Worm (Caenorhabditis elegans) whole organism, young adult: Measurements from ENCODE around the gene srt-12.
"Not testable (repeated sequence)": the region's sequence is repeated elsewhere in the genome, so short reads cannot be mapped to it uniquely, and the experiment has no call there.

Experiments used
- B0019.2 ChIP-seq: fragments of 200-800 bp; sonication (Bioruptor generic); conservative IDR thresholded peaks from 2 replicates; pipeline ENCODE4 v1.3.6; 2022; ENCODE audit warnings: missing genetic modification reagents, missing genetic modification characterization, missing compliant biosample characterization
- B0261.1 ChIP-seq: sonication (generic microtip); optimal IDR thresholded peaks from 2 replicates; lab custom pipeline; 2016; ENCODE audit warnings: mild to moderate bottlenecking, missing genetic modification characterization, moderate library complexity, missing compliant biosample characterization
- D2030.7 ChIP-seq: fragments of 200-800 bp; sonication (Bioruptor generic); IDR thresholded peaks from 2 replicates; pipeline ENCODE4 v1.3.6; 2022; ENCODE audit warnings: missing genetic modification reagents, missing genetic modification characterization, missing compliant biosample characterization
- F10E7.11 ChIP-seq: sonication (generic microtip); optimal IDR thresholded peaks from 2 replicates; lab custom pipeline; 2017; ENCODE audit warnings: mild to moderate bottlenecking, missing genetic modification characterization, moderate library complexity, missing compliant biosample characterization
- F22D6.2 ChIP-seq: sonication (generic microtip); optimal IDR thresholded peaks from 2 replicates; lab custom pipeline; 2016; ENCODE audit warnings: mild to moderate bottlenecking, missing genetic modification characterization, missing compliant biosample characterization
- F39B2.1 ChIP-seq: fragments of 200-800 bp; sonication (Bioruptor generic); IDR thresholded peaks from 2 replicates; pipeline ENCODE4 v1.3.6; 2022; ENCODE audit warnings: missing genetic modification reagents, missing genetic modification characterization, missing compliant biosample characterization
- K12H6.12 ChIP-seq: fragments of 200-800 bp; sonication (Bioruptor generic); optimal IDR thresholded peaks from 2 replicates; lab custom pipeline; 2018; ENCODE audit warnings: mild to moderate bottlenecking, missing genetic modification characterization, missing compliant biosample characterization
- Y56A3A.18 ChIP-seq: fragments of 200-800 bp; sonication (Bioruptor generic); IDR thresholded peaks from 2 replicates; pipeline ENCODE4 v1.3.6; 2022; ENCODE audit warnings: missing genetic modification reagents, missing genetic modification characterization, missing compliant biosample characterization
- Y79H2A.3 ChIP-seq: fragments of 200-800 bp; sonication (Bioruptor generic); conservative IDR thresholded peaks from 2 replicates; pipeline ENCODE4 v1.3.6; 2022; ENCODE audit warnings: missing genetic modification reagents, missing genetic modification characterization, missing compliant biosample characterization
- attf-6 ChIP-seq: fragments of 200-800 bp; sonication (Bioruptor generic); IDR thresholded peaks from 2 replicates; pipeline ENCODE4 v1.3.6; 2022; ENCODE audit warnings: missing genetic modification reagents, missing genetic modification characterization, missing compliant biosample characterization
- bed-1 ChIP-seq: fragments of 200-800 bp; sonication (Bioruptor generic); IDR thresholded peaks from 2 replicates; pipeline ENCODE4 v1.3.6; 2022; ENCODE audit warnings: missing genetic modification reagents, missing genetic modification characterization, missing compliant biosample characterization
- cebp-1 ChIP-seq, 2 experiments: fragments of 200-800 bp in 1 of 2; sonication (Bioruptor generic) in 1 of 2; sonication (generic microtip) in 1 of 2; IDR thresholded peaks in 1 of 2; optimal IDR thresholded peaks in 1 of 2; 2 replicates each; pipeline versions ENCODE4 v1.3.6 to Lab custom; 2017 to 2022; ENCODE audit warnings: missing compliant biosample characterization in 2 of 2, missing genetic modification characterization in 2 of 2, mild to moderate bottlenecking in 1 of 2, missing genetic modification reagents in 1 of 2, moderate library complexity in 1 of 2
- cebp-2 ChIP-seq: fragments of 200-800 bp; sonication (Bioruptor generic); IDR thresholded peaks from 2 replicates; pipeline ENCODE4 v1.3.6; 2022; ENCODE audit warnings: missing genetic modification characterization, missing compliant biosample characterization
- ceh-79 ChIP-seq: sonication (generic microtip); optimal IDR thresholded peaks from 2 replicates; lab custom pipeline; 2017; ENCODE audit warnings: mild to moderate bottlenecking, missing genetic modification characterization, missing compliant biosample characterization
- die-1 ChIP-seq: sonication (generic microtip); optimal IDR thresholded peaks from 2 replicates; lab custom pipeline; 2016; ENCODE audit warnings: missing genotype, mild to moderate bottlenecking, missing genetic modification characterization, missing compliant biosample characterization
- efl-1 ChIP-seq: fragments of 150-350 bp; optimal IDR thresholded peaks from 2 replicates; lab custom pipeline; 2014; ENCODE audit warnings: missing biosample characterization, missing genetic modification reagents, missing genetic modification characterization
- egrh-3 ChIP-seq: fragments of 200-800 bp; sonication (Bioruptor generic); IDR thresholded peaks from 2 replicates; pipeline ENCODE4 v1.3.6; 2022; ENCODE audit warnings: missing genetic modification reagents, missing genetic modification characterization, missing compliant biosample characterization
- gei-17 ChIP-seq: fragments of 200-800 bp; sonication (Bioruptor generic); optimal IDR thresholded peaks from 2 replicates; lab custom pipeline; 2018; ENCODE audit warnings: mild to moderate bottlenecking, missing genetic modification characterization, missing compliant biosample characterization
- hlh-12 ChIP-seq: sonication (generic microtip); optimal IDR thresholded peaks from 2 replicates; lab custom pipeline; 2016; ENCODE audit warnings: missing genetic modification characterization, missing compliant biosample characterization
- hsf-1 ChIP-seq: fragments of 200-800 bp; sonication (Bioruptor generic); IDR thresholded peaks from 2 replicates; pipeline ENCODE4 v1.3.6; 2022; ENCODE audit warnings: missing genetic modification reagents, missing genetic modification characterization, missing compliant biosample characterization
- lag-1 ChIP-seq: fragments of 200-800 bp; sonication (Bioruptor generic); IDR thresholded peaks from 2 replicates; pipeline ENCODE4 v1.3.6; 2022; ENCODE audit warnings: missing genetic modification reagents, missing genetic modification characterization, missing compliant biosample characterization
- lin-54 ChIP-seq: fragments of 200-800 bp; sonication (Bioruptor generic); optimal IDR thresholded peaks from 2 replicates; lab custom pipeline; 2018; ENCODE audit warnings: mild to moderate bottlenecking, missing genetic modification characterization, missing compliant biosample characterization
- madf-10 ChIP-seq: sonication (generic microtip); optimal IDR thresholded peaks from 2 replicates; lab custom pipeline; 2016; ENCODE audit warnings: mild to moderate bottlenecking, missing genetic modification characterization, missing compliant biosample characterization
- madf-8 ChIP-seq: fragments of 200-800 bp; sonication (Bioruptor generic); conservative IDR thresholded peaks from 2 replicates; pipeline ENCODE4 v1.3.6; 2022; ENCODE audit warnings: missing genetic modification reagents, missing genetic modification characterization, missing compliant biosample characterization
- mcd-1 ChIP-seq: fragments of 200-800 bp; sonication (Bioruptor generic); IDR thresholded peaks from 2 replicates; pipeline ENCODE4 v1.3.6; 2022; ENCODE audit warnings: missing genetic modification reagents, missing genetic modification characterization, missing compliant biosample characterization
- nfya-1 ChIP-seq: sonication (generic microtip); optimal IDR thresholded peaks from 2 replicates; lab custom pipeline; 2017; ENCODE audit warnings: antibody characterized with exemption, missing compliant biosample characterization, missing genetic modification characterization, borderline replicate concordance; ENCODE audit not compliant: insufficient read depth
- nhr-179 ChIP-seq: sonication (generic microtip); optimal IDR thresholded peaks from 2 replicates; lab custom pipeline; 2016; ENCODE audit warnings: mild to moderate bottlenecking, missing genetic modification characterization, missing compliant biosample characterization
- pbrm-1 ChIP-seq: fragments of 200-800 bp; sonication (Bioruptor generic); IDR thresholded peaks from 2 replicates; pipeline ENCODE4 v1.3.6; 2022; ENCODE audit warnings: missing genetic modification reagents, missing genetic modification characterization, missing compliant biosample characterization
- pha-4 ChIP-seq: fragments of 150-350 bp; sonication (generic microtip); optimal IDR thresholded peaks from 2 replicates; lab custom pipeline; 2014; ENCODE audit warnings: missing biosample characterization, missing genetic modification reagents, missing genetic modification characterization
- sdz-38 ChIP-seq: sonication (generic microtip); optimal IDR thresholded peaks from 2 replicates; lab custom pipeline; 2016; ENCODE audit warnings: missing genotype, missing genetic modification characterization, missing compliant biosample characterization
- snpc-4 ChIP-seq, 5 experiments: fragments of 150-350 bp in 1 of 5; sonication (generic microtip) in 4 of 5; optimal IDR thresholded peaks; 2 replicates each; lab custom pipeline; 2014 to 2018; ENCODE audit warnings: missing genetic modification characterization in 5 of 5, missing biosample characterization in 3 of 5, antibody characterized with exemption in 2 of 5, mild to moderate bottlenecking in 2 of 5, missing compliant biosample characterization in 2 of 5, missing genotype in 2 of 5, moderate library complexity in 2 of 5, missing genetic modification reagents in 1 of 5
- tbx-9 ChIP-seq: sonication (generic microtip); optimal IDR thresholded peaks from 2 replicates; lab custom pipeline; 2016; ENCODE audit warnings: borderline replicate concordance, missing genetic modification characterization, inconsistent platforms, missing compliant biosample characterization
- zfh-2 ChIP-seq: fragments of 200-800 bp; sonication (Bioruptor generic); conservative IDR thresholded peaks from 2 replicates; pipeline ENCODE4 v1.3.6; 2022; ENCODE audit warnings: missing genetic modification reagents, missing genetic modification characterization, missing compliant biosample characterization
- ztf-18 ChIP-seq: sonication (generic microtip); optimal IDR thresholded peaks from 2 replicates; lab custom pipeline; 2016; ENCODE audit warnings: missing genotype, mild to moderate bottlenecking, missing genetic modification characterization, missing compliant biosample characterization

Gene srt-12

ce11 chrV:4216902-4217301 is 25.4 kb downstream of the srt-12 start:
- TF ChIP-seq attf-6, result no peak
- TF ChIP-seq Y79H2A.3 (GFP tag; lab: Robert Waterston, UW), result no peak
- no peak for TF ChIP-seq gei-17
- no peak for TF ChIP-seq bed-1
- TF ChIP-seq zfh-2 (GFP tag; lab: Robert Waterston, UW), result no peak
- no peak for TF ChIP-seq madf-8 (GFP tag; lab: Robert Waterston, UW)
- TF ChIP-seq cebp-1 (GFP tag; IDR thresholded peaks at IDR 0.05; lab: Robert Waterston, UW), result no peak
- no peak for TF ChIP-seq cebp-1 (tag; optimal IDR thresholded peaks at IDR 0.05; lab: Kevin White, UChicago)
- TF ChIP-seq hsf-1 (GFP tag; lab: Robert Waterston, UW), result no peak
- no peak for TF ChIP-seq lag-1
- TF ChIP-seq F39B2.1 (GFP tag; lab: Robert Waterston, UW), result no peak
- TF ChIP-seq ceh-79 (tag; lab: Kevin White, UChicago), result no peak
- no peak for TF ChIP-seq pbrm-1
- no peak for TF ChIP-seq madf-10 (tag; lab: Kevin White, UChicago)
- TF ChIP-seq F10E7.11, result no peak
- TF ChIP-seq ztf-18 (tag; lab: Kevin White, UChicago), result no peak
- no peak for TF ChIP-seq pha-4 (tag; lab: Kevin White, UChicago)
- no peak for TF ChIP-seq nfya-1
- no peak for TF ChIP-seq egrh-3 (GFP tag; lab: Robert Waterston, UW)
- TF ChIP-seq hlh-12 (tag; lab: Kevin White, UChicago), result no peak

ce11 chrV:4215856-4216255 is 26.5 kb downstream of the srt-12 start, which contains the start of gene H43I07.4:
Gene H43I07.4 (plus strand): TSS chrV:4216156.
- not testable (repeated sequence) for TF ChIP-seq tbx-9 (tag; lab: Kevin White, UChicago); cebp-2 (GFP tag; lab: Robert Waterston, UW); D2030.7 (GFP tag; lab: Robert Waterston, UW)

ce11 chrV:4211521-4211920 is 30.8 kb downstream of the srt-12 start:
- TF ChIP-seq B0261.1 (tag; lab: Kevin White, UChicago) (no peak), die-1 (tag; lab: Kevin White, UChicago) (no peak), B0019.2 (GFP tag; lab: Robert Waterston, UW) (no peak), nhr-179 (tag; lab: Kevin White, UChicago) (no peak), Y56A3A.18 (GFP tag; lab: Robert Waterston, UW) (no peak), efl-1 (GFP tag; lab: Kevin White, UChicago) (no peak), mcd-1 (GFP tag; lab: Robert Waterston, UW) (no peak), sdz-38 (tag; lab: Kevin White, UChicago) (no peak), F22D6.2 (tag; lab: Kevin White, UChicago) (no peak), K12H6.12 (tag; lab: Kevin White, UChicago) (no peak), snpc-4 (GFP tag; optimal IDR thresholded peaks at IDR 0.05; lab: Kevin White, UChicago) (no peak), snpc-4 (tag; optimal IDR thresholded peaks at IDR 0.05; lab: Kevin White, UChicago) (no peak), ceh-79 (tag; lab: Kevin White, UChicago) (no peak), pha-4 (tag; lab: Kevin White, UChicago) (no peak), cebp-1 (GFP tag; IDR thresholded peaks at IDR 0.05; lab: Robert Waterston, UW) (no peak), cebp-1 (tag; optimal IDR thresholded peaks at IDR 0.05; lab: Kevin White, UChicago) (no peak), lin-54 (GFP tag; lab: Kevin White, UChicago) (no peak)
